Worm (Caenorhabditis elegans) whole organism, young adult: ENCODE measurements around the gene pgm-1.

ENCODE experiments used
- B0019.2 ChIP-seq: fragments of 200-800 bp; sonication (Bioruptor generic); conservative IDR thresholded peaks from 2 replicates; pipeline ENCODE4 v1.3.6; 2022; ENCODE audit warnings: missing genetic modification reagents, missing genetic modification characterization, missing compliant biosample characterization
- B0035.1 ChIP-seq: sonication (generic microtip); optimal IDR thresholded peaks from 2 replicates; lab custom pipeline; 2016; ENCODE audit warnings: missing genetic modification characterization, mild to moderate bottlenecking, missing compliant biosample characterization, missing genotype, missing genetic modification reagents
- C06A6.2 ChIP-seq: fragments of 200-800 bp; sonication (Bioruptor generic); conservative IDR thresholded peaks from 2 replicates; pipeline ENCODE4 v1.3.6; 2022; ENCODE audit warnings: missing genetic modification characterization, missing compliant biosample characterization
- C17E4.6 ChIP-seq: fragments of 200-800 bp; sonication (Bioruptor generic); IDR thresholded peaks from 2 replicates; pipeline ENCODE4 v1.3.6; 2022; ENCODE audit warnings: missing genetic modification reagents, missing genetic modification characterization, missing compliant biosample characterization
- K11D2.4 ChIP-seq: fragments of 200-800 bp; sonication (Bioruptor generic); IDR thresholded peaks from 2 replicates; pipeline ENCODE4 v1.3.6; 2022; ENCODE audit warnings: missing genetic modification reagents, missing genetic modification characterization, missing compliant biosample characterization
- aptf-2 ChIP-seq: fragments of 200-800 bp; sonication (Bioruptor generic); conservative IDR thresholded peaks from 2 replicates; pipeline ENCODE4 v1.3.6; 2022; ENCODE audit warnings: missing genetic modification reagents, missing genetic modification characterization, missing compliant biosample characterization
- attf-6 ChIP-seq: fragments of 200-800 bp; sonication (Bioruptor generic); IDR thresholded peaks from 2 replicates; pipeline ENCODE4 v1.3.6; 2022; ENCODE audit warnings: missing genetic modification reagents, missing genetic modification characterization, missing compliant biosample characterization
- bed-2 ChIP-seq: fragments of 200-800 bp; sonication (Bioruptor generic); IDR thresholded peaks from 2 replicates; pipeline ENCODE4 v1.3.6; 2022; ENCODE audit warnings: missing genetic modification reagents, missing genetic modification characterization, missing compliant biosample characterization
- ccch-3 ChIP-seq: fragments of 200-800 bp; sonication (Bioruptor generic); optimal IDR thresholded peaks from 2 replicates; lab custom pipeline; 2018; ENCODE audit warnings: mild to moderate bottlenecking, missing genetic modification characterization, missing compliant biosample characterization
- cebp-1 ChIP-seq, 2 experiments: fragments of 200-800 bp in 1 of 2; sonication (Bioruptor generic) in 1 of 2; sonication (generic microtip) in 1 of 2; IDR thresholded peaks in 1 of 2; optimal IDR thresholded peaks in 1 of 2; 2 replicates each; pipeline versions ENCODE4 v1.3.6 to Lab custom; 2017 to 2022; ENCODE audit warnings: missing compliant biosample characterization in 2 of 2, missing genetic modification characterization in 2 of 2, mild to moderate bottlenecking in 1 of 2, missing genetic modification reagents in 1 of 2, moderate library complexity in 1 of 2
- ceh-27 ChIP-seq: fragments of 200-800 bp; sonication (Bioruptor generic); optimal IDR thresholded peaks from 2 replicates; lab custom pipeline; 2018; ENCODE audit warnings: mild to moderate bottlenecking, missing genetic modification characterization, moderate library complexity, missing compliant biosample characterization
- ceh-58 ChIP-seq: fragments of 200-800 bp; sonication (Bioruptor generic); IDR thresholded peaks from 2 replicates; pipeline ENCODE4 v1.3.6; 2022; ENCODE audit warnings: missing genetic modification characterization, missing compliant biosample characterization
- efl-1 ChIP-seq: fragments of 150-350 bp; optimal IDR thresholded peaks from 2 replicates; lab custom pipeline; 2014; ENCODE audit warnings: missing biosample characterization, missing genetic modification reagents, missing genetic modification characterization
- egl-18 ChIP-seq: fragments of 200-800 bp; sonication (Bioruptor generic); IDR thresholded peaks from 2 replicates; pipeline ENCODE4 v1.3.6; 2022; ENCODE audit warnings: missing genetic modification reagents, missing genetic modification characterization, missing compliant biosample characterization
- egl-44 ChIP-seq: fragments of 200-800 bp; sonication (Bioruptor generic); IDR thresholded peaks from 2 replicates; pipeline ENCODE4 v1.3.6; 2022; ENCODE audit warnings: missing genetic modification reagents, missing genetic modification characterization, missing compliant biosample characterization
- egrh-3 ChIP-seq: fragments of 200-800 bp; sonication (Bioruptor generic); IDR thresholded peaks from 2 replicates; pipeline ENCODE4 v1.3.6; 2022; ENCODE audit warnings: missing genetic modification reagents, missing genetic modification characterization, missing compliant biosample characterization
- ets-4 ChIP-seq: fragments of 200-800 bp; sonication (Bioruptor generic); optimal IDR thresholded peaks from 2 replicates; lab custom pipeline; 2018; ENCODE audit warnings: mild to moderate bottlenecking, missing genetic modification characterization, missing compliant biosample characterization
- fkh-3 ChIP-seq: sonication (generic microtip); optimal IDR thresholded peaks from 2 replicates; lab custom pipeline; 2016; ENCODE audit warnings: mild to moderate bottlenecking, missing genetic modification characterization, missing compliant biosample characterization
- let-526 ChIP-seq: fragments of 200-800 bp; sonication (Bioruptor generic); IDR thresholded peaks from 2 replicates; pipeline ENCODE4 v1.3.6; 2022; ENCODE audit warnings: missing genetic modification reagents, missing genetic modification characterization, missing compliant biosample characterization
- let-607 ChIP-seq, 2 experiments: fragments of 200-800 bp in 1 of 2; sonication (Bioruptor generic) in 1 of 2; sonication (generic microtip) in 1 of 2; optimal IDR thresholded peaks; 2 replicates each; lab custom pipeline; 2016 to 2018; ENCODE audit warnings: mild to moderate bottlenecking in 2 of 2, missing compliant biosample characterization in 2 of 2, missing genetic modification characterization in 2 of 2, moderate library complexity in 2 of 2, missing genotype in 1 of 2
- lin-26 ChIP-seq: fragments of 200-800 bp; sonication (Bioruptor generic); IDR thresholded peaks from 2 replicates; pipeline ENCODE4 v1.3.6; 2022; ENCODE audit warnings: missing genetic modification reagents, missing genetic modification characterization, missing compliant biosample characterization
- lin-40 ChIP-seq: sonication (generic microtip); optimal IDR thresholded peaks from 2 replicates; lab custom pipeline; 2016; ENCODE audit warnings: missing genetic modification characterization, mild to moderate bottlenecking, missing compliant biosample characterization, missing genotype, missing genetic modification reagents
- lsy-27 ChIP-seq: sonication (generic microtip); optimal IDR thresholded peaks from 2 replicates; lab custom pipeline; 2017; ENCODE audit warnings: missing genetic modification characterization, mild to moderate bottlenecking, missing compliant biosample characterization, antibody characterized with exemption, missing genotype, borderline replicate concordance; ENCODE audit not compliant: insufficient read depth
- mel-28 ChIP-seq: sonication (generic microtip); optimal IDR thresholded peaks from 2 replicates; lab custom pipeline; 2016; ENCODE audit warnings: borderline replicate concordance, mild to moderate bottlenecking, missing genetic modification characterization, missing compliant biosample characterization
- mes-4 ChIP-seq: sonication (generic microtip); optimal IDR thresholded peaks from 2 replicates; lab custom pipeline; 2016; ENCODE audit warnings: missing genotype, missing genetic modification characterization, missing compliant biosample characterization
- nhr-80 ChIP-seq: sonication (generic microtip); optimal IDR thresholded peaks from 2 replicates; lab custom pipeline; 2016; ENCODE audit warnings: missing genetic modification characterization, missing compliant biosample characterization
- rcor-1 ChIP-seq: fragments of 200-800 bp; sonication (Bioruptor generic); IDR thresholded peaks from 2 replicates; pipeline ENCODE4 v1.3.6; 2022; ENCODE audit warnings: missing genetic modification reagents, missing genetic modification characterization, missing compliant biosample characterization
- sdz-38 ChIP-seq: sonication (generic microtip); optimal IDR thresholded peaks from 2 replicates; lab custom pipeline; 2016; ENCODE audit warnings: missing genotype, missing genetic modification characterization, missing compliant biosample characterization
- sea-2 ChIP-seq: fragments of 200-800 bp; sonication (Bioruptor generic); IDR thresholded peaks from 2 replicates; pipeline ENCODE4 v1.3.6; 2022; ENCODE audit warnings: missing genetic modification characterization, missing compliant biosample characterization
- snpc-4 ChIP-seq, 5 experiments: fragments of 150-350 bp in 1 of 5; sonication (generic microtip) in 4 of 5; optimal IDR thresholded peaks; 2 replicates each; lab custom pipeline; 2014 to 2018; ENCODE audit warnings: missing genetic modification characterization in 5 of 5, missing biosample characterization in 3 of 5, antibody characterized with exemption in 2 of 5, mild to moderate bottlenecking in 2 of 5, missing compliant biosample characterization in 2 of 5, missing genotype in 2 of 5, moderate library complexity in 2 of 5, missing genetic modification reagents in 1 of 5
- tlf-1 ChIP-seq: fragments of 200-800 bp; sonication (Bioruptor generic); optimal IDR thresholded peaks from 2 replicates; lab custom pipeline; 2018; ENCODE audit warnings: mild to moderate bottlenecking, missing genetic modification characterization, missing compliant biosample characterization
- unc-130 ChIP-seq: sonication (generic microtip); optimal IDR thresholded peaks from 2 replicates; lab custom pipeline; 2016; ENCODE audit warnings: missing genetic modification reagents, missing genetic modification characterization, missing compliant biosample characterization
- xnd-1 ChIP-seq: sonication (generic microtip); optimal IDR thresholded peaks from 2 replicates; lab custom pipeline; 2016; ENCODE audit warnings: missing genotype, missing genetic modification reagents, missing genetic modification characterization, missing compliant biosample characterization
- ztf-26 ChIP-seq: sonication (generic microtip); optimal IDR thresholded peaks from 2 replicates; lab custom pipeline; 2017; ENCODE audit warnings: missing genetic modification characterization, missing compliant biosample characterization

pgm-1 gene

DNA sequence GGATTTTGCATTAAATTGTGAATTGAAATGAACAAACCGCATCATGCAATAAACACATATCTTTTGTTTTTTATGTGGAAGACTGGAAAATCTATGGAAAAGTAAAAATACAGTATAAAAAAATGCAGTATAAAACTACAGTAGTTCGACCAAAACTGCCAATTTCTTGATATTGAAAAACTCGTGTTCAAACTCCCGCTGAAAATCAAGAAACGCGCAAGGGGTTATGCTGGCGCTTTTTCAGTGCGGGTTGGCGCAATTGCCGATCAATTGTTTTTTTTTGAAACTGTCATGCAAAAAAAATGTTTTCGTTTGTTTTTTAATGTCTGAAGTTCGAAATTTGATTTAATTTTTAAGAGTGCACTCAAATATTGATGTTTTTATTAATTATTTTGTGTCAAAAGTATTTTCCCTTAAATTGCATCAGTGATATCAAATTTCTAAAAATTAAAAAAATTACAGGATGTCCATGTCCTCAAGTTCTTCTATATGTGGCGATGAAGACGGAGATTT is 37.6 kb upstream of the pgm-1 start, which contains the start of gene dnj-9 (continued):
- TF ChIP-seq C17E4.6 (peak; percentile 88), egl-18 (GFP tag; lab: Robert Waterston, UW) (peak; percentile 72; the same call in 1 of the 2 replicates), efl-1 (peak; percentile 91), egl-44 (peak; percentile 82; the same call in 1 of the 2 replicates), aptf-2 (GFP tag; lab: Robert Waterston, UW) (no peak), nhr-80 (tag; lab: Kevin White, UChicago) (peak; percentile 64), let-526 (GFP tag; lab: Robert Waterston, UW) (peak; percentile 83; the same call in 1 of the 2 replicates), ztf-26 (tag; lab: Kevin White, UChicago) (peak; percentile 84), let-607 (tag; optimal IDR thresholded peaks at IDR 0.05; lab: Kevin White, UChicago) (peak; percentile 41 to 82), mes-4 (peak; percentile 34), fkh-3 (no peak), unc-130 (GFP tag; lab: Kevin White, UChicago) (peak; percentile 75), C06A6.2 (peak; percentile 91), lin-26 (GFP tag; lab: Robert Waterston, UW) (peak; percentile 40; the same call in 1 of the 2 replicates), tlf-1 (GFP tag; lab: Kevin White, UChicago) (peak; percentile 93), ets-4 (GFP tag; lab: Kevin White, UChicago) (no peak), xnd-1 (tag; lab: Kevin White, UChicago) (peak; percentile 83), mel-28 (tag; lab: Kevin White, UChicago) (peak; percentile 6), lsy-27 (tag; lab: Kevin White, UChicago) (no peak), attf-6 (GFP tag; lab: Robert Waterston, UW) (peak; percentile 73), rcor-1 (peak; percentile 94), ceh-27 (GFP tag; lab: Kevin White, UChicago) (peak; percentile 83), ccch-3 (GFP tag; lab: Kevin White, UChicago) (no peak), snpc-4 (GFP tag; optimal IDR thresholded peaks at IDR 0.05; lab: Kevin White, UChicago) (peak; percentile 74), snpc-4 (tag; optimal IDR thresholded peaks at IDR 0.05; lab: Kevin White, UChicago) (peak in 3 of 4 experiments; percentile 82 to 86 (median 84)), lin-40 (tag; lab: Kevin White, UChicago) (peak; percentile 97), B0035.1 (tag; lab: Kevin White, UChicago) (peak; percentile 78), egrh-3 (no peak), bed-2 (GFP tag; lab: Robert Waterston, UW) (no peak), B0019.2 (GFP tag; lab: Robert Waterston, UW) (peak; percentile 32; the same call in 1 of the 2 replicates), ceh-58 (GFP tag; lab: Robert Waterston, UW) (no peak)

DNA sequence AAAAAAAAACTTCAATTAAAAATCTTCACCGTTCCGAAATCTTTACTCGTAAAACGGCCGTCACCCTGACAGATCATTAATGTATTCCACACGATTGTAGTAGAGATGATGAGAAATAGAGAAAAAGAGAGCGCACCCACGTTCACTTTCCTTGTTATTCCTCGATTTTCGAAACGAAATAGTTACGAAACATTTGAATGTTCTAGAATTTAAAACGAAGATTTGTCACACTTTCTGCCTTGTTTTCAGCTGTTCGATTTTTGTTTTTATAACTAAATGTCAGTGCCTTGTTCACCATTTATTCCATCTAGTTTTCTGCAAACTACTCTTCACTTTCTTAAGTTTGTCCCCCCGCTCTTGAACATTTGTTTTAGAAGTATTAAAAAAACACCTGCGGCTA is 34.5 kb upstream of the pgm-1 start:
- TF ChIP-seq ztf-26 (tag; lab: Kevin White, UChicago) (no peak), egl-18 (GFP tag; lab: Robert Waterston, UW) (no peak), cebp-1 (GFP tag; IDR thresholded peaks at IDR 0.05; lab: Robert Waterston, UW) (no peak), cebp-1 (tag; optimal IDR thresholded peaks at IDR 0.05; lab: Kevin White, UChicago) (peak; percentile 66), sdz-38 (tag; lab: Kevin White, UChicago) (no peak)

DNA sequence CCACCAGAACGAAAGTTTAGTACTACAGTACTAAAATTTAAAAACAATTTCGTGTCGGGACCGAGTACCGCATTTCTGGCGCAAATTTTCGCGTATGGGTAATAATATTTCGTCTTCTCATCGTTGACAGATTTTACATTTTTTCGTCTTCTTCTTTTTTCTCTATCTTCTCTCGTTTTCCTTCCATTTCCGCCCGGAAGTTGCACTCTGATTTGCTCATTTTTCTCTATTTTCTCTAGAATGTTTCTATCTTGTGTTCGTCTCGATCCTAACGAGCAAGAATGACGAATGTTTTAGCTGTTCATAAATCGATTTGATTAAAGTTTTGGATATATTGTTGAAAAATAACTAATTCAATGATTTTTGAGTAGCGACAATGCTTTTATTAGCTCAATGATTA is 33.7 kb upstream of the pgm-1 start:
- TF ChIP-seq K11D2.4 (GFP tag; lab: Robert Waterston, UW): 0 out of 2 replicates have a peak, but pooled peaks have one; percentile 19
- no peak for TF ChIP-seq sea-2 (GFP tag; lab: Robert Waterston, UW)
